Fruit fly (Drosophila melanogaster) whole organism, larva: ENCODE data around the gene sif.

Experiments used
- noc ChIP-seq: fragments of 200-800 bp; sonication (Bioruptor generic); optimal IDR thresholded peaks from 3 replicates; lab custom pipeline; 2019; ENCODE audit warnings: missing biosample characterization, mild to moderate bottlenecking, missing genetic modification characterization, moderate library complexity

sif gene

dm6 chr3L:5657221-5657963 lies at the start of gene sif:
Gene sif (plus strand): TSS chr3L:5657913.
- no peak for TF ChIP-seq noc (tag; lab: Kevin White, UChicago)

- no peak for TF ChIP-seq noc (tag; lab: Kevin White, UChicago)
These were observed 49.6 kb upstream of the sif start, which contains the start of gene Eaf6 for dm6 chr3L:5608128-5608527. Gene Eaf6 (minus strand): TSS chr3L:5608300.

dm6 chr3L:5608786-5609370 lies 48.8 kb upstream of the sif start:
- TF ChIP-seq noc (tag; lab: Kevin White, UChicago): no peak

dm6 chr3L:5609493-5609892 lies 48.2 kb upstream of the sif start:
- no peak for TF ChIP-seq noc (tag; lab: Kevin White, UChicago)

- no peak for TF ChIP-seq noc (tag; lab: Kevin White, UChicago)
These were observed 47.1 kb upstream of the sif start for dm6 chr3L:5610582-5610981.

- TF ChIP-seq noc (tag; lab: Kevin White, UChicago): peak; percentile 76
These were observed 45.9 kb upstream of the sif start for dm6 chr3L:5611732-5612250.

dm6 chr3L:5615744-5616143 lies 42.0 kb upstream of the sif start:
- TF ChIP-seq noc (tag; lab: Kevin White, UChicago): no peak

- TF ChIP-seq noc (tag; lab: Kevin White, UChicago): no peak
These were observed 41.2 kb upstream of the sif start for dm6 chr3L:5616472-5616871.

- no peak for TF ChIP-seq noc (tag; lab: Kevin White, UChicago)
These were observed 40.3 kb upstream of the sif start for dm6 chr3L:5617395-5617794.

- TF ChIP-seq noc (tag; lab: Kevin White, UChicago): no peak
These were observed 39.0 kb upstream of the sif start for dm6 chr3L:5618697-5619096.

- no peak for TF ChIP-seq noc (tag; lab: Kevin White, UChicago)
These were observed 36.2 kb upstream of the sif start for dm6 chr3L:5621506-5621905.

dm6 chr3L:5621908-5622307 lies 35.8 kb upstream of the sif start:
- no peak for TF ChIP-seq noc (tag; lab: Kevin White, UChicago)

- no peak for TF ChIP-seq noc (tag; lab: Kevin White, UChicago)
These were observed 34.4 kb upstream of the sif start for dm6 chr3L:5623296-5623695.

dm6 chr3L:5625121-5625667 lies 32.5 kb upstream of the sif start:
- no peak for TF ChIP-seq noc (tag; lab: Kevin White, UChicago)

dm6 chr3L:5626465-5626864 lies 31.2 kb upstream of the sif start:
- peak; percentile 28 for TF ChIP-seq noc (tag; lab: Kevin White, UChicago)

- TF ChIP-seq noc (tag; lab: Kevin White, UChicago): no peak
These were observed 29.9 kb upstream of the sif start for dm6 chr3L:5627816-5628215.

dm6 chr3L:5630176-5630583 lies 27.5 kb upstream of the sif start:
- no peak for TF ChIP-seq noc (tag; lab: Kevin White, UChicago)
